Fruit fly (Drosophila melanogaster) whole organism, embryonic: ENCODE data around the gene Fas1.

ENCODE experiments used
- Adf1 ChIP-seq: fragments of 200-800 bp; sonication (Bioruptor generic); IDR thresholded peaks from 2 replicates; pipeline ENCODE4 v1.3.6; 2022; ENCODE audit warnings: missing biosample characterization, missing genetic modification characterization
- CG16813 ChIP-seq: fragments of 200-800 bp; sonication (Bioruptor generic); IDR thresholded peaks from 3 replicates; pipeline ENCODE4 v1.3.6; 2022; ENCODE audit warnings: missing biosample characterization, missing genetic modification characterization; ENCODE audit not compliant: partially characterized antibody
- CG17385 ChIP-seq: fragments of 200-800 bp; sonication (Bioruptor generic); optimal IDR thresholded peaks from 3 replicates; lab custom pipeline; 2018; ENCODE audit warnings: missing biosample characterization, mild to moderate bottlenecking, missing genetic modification characterization
- CG18011 ChIP-seq: fragments of 200-800 bp; sonication (Bioruptor generic); optimal IDR thresholded peaks from 2 replicates; lab custom pipeline; 2017; ENCODE audit warnings: missing biosample characterization, missing genetic modification characterization, mild to moderate bottlenecking, moderate library complexity, missing genotype
- CG34224 ChIP-seq: fragments of 200-800 bp; sonication (Bioruptor generic); IDR thresholded peaks from 3 replicates; pipeline ENCODE4 v1.3.6; 2022; ENCODE audit warnings: missing biosample characterization, missing genetic modification characterization; ENCODE audit not compliant: partially characterized antibody
- CG42726 ChIP-seq: fragments of 200-800 bp; sonication (Bioruptor generic); IDR thresholded peaks from 2 replicates; pipeline ENCODE4 v1.3.6; 2022; ENCODE audit warnings: missing biosample characterization, missing genetic modification characterization; ENCODE audit not compliant: partially characterized antibody
- CG4360 ChIP-seq: fragments of 200-800 bp; sonication (Bioruptor generic); IDR thresholded peaks from 2 replicates; pipeline ENCODE4 v1.3.6; 2022; ENCODE audit warnings: missing biosample characterization, missing genetic modification characterization
- CG7928 ChIP-seq: fragments of 200-800 bp; sonication (Bioruptor generic); optimal IDR thresholded peaks from 2 replicates; lab custom pipeline; 2017; ENCODE audit warnings: missing biosample characterization, mild to moderate bottlenecking, missing genetic modification characterization
- CrebB ChIP-seq: fragments of 200-800 bp; sonication (Bioruptor generic); optimal IDR thresholded peaks from 3 replicates; lab custom pipeline; 2018; ENCODE audit warnings: missing biosample characterization, mild to moderate bottlenecking, missing genetic modification characterization
- D ChIP-seq, 2 experiments: fragments of 200-800 bp in 1 of 2; fragments of >200 bp in 1 of 2; sonication (Bioruptor generic) in 1 of 2; optimal IDR thresholded peaks; 2 replicates in 1 of 2; 3 replicates in 1 of 2; lab custom pipeline; 2017; ENCODE audit warnings: mild to moderate bottlenecking in 1 of 2, missing biosample characterization in 1 of 2, missing genetic modification characterization in 1 of 2, missing genetic modification reagents in 1 of 2
- Deaf1 ChIP-seq: fragments of 200-800 bp; optimal IDR thresholded peaks from 3 replicates; lab custom pipeline; 2019; ENCODE audit warnings: missing biosample characterization, mild to moderate bottlenecking, missing genetic modification characterization, moderate library complexity
- H15 ChIP-seq: fragments of 200-800 bp; sonication (Bioruptor generic); IDR thresholded peaks from 3 replicates; pipeline ENCODE4 v1.3.6; 2022; ENCODE audit warnings: missing biosample characterization, missing genetic modification characterization
- MBD-R2 ChIP-seq: fragments of 200-800 bp; sonication (Bioruptor generic); IDR thresholded peaks from 2 replicates; pipeline ENCODE4 v1.3.6; 2022; ENCODE audit warnings: missing biosample characterization, missing genetic modification characterization
- Med ChIP-seq: fragments of 200-800 bp; sonication (Bioruptor generic); peaks from one replicate; lab custom pipeline; 2016; ENCODE audit warnings: missing biosample characterization, missing genetic modification characterization, mild to moderate bottlenecking, inconsistent platforms, moderate library complexity
- Meics ChIP-seq: fragments of 200-800 bp; sonication (Bioruptor generic); optimal IDR thresholded peaks from 2 replicates; lab custom pipeline; 2017; ENCODE audit warnings: missing biosample characterization, mild to moderate bottlenecking, missing genetic modification characterization
- Mrtf ChIP-seq: fragments of 200-800 bp; sonication (Bioruptor generic); IDR thresholded peaks from 3 replicates; pipeline ENCODE4 v1.3.6; 2022; ENCODE audit warnings: missing biosample characterization, missing genetic modification characterization
- Nf-YA ChIP-seq: fragments of 200-800 bp; sonication (Bioruptor generic); IDR thresholded peaks from 2 replicates; pipeline ENCODE4 v1.3.6; 2022; ENCODE audit warnings: missing biosample characterization, missing genetic modification characterization
- Pdp1 ChIP-seq, 2 experiments: fragments of 200-800 bp; sonication (Bioruptor generic); optimal IDR thresholded peaks; 3 replicates each; lab custom pipeline; 2016; ENCODE audit warnings: missing biosample characterization in 2 of 2, missing genetic modification characterization in 2 of 2, mild to moderate bottlenecking in 1 of 2, moderate library complexity in 1 of 2
- TFAM ChIP-seq: fragments of 200-800 bp; sonication (Bioruptor generic); optimal IDR thresholded peaks from 2 replicates; lab custom pipeline; 2017; ENCODE audit warnings: missing biosample characterization, missing genetic modification characterization, inconsistent platforms
- az2 ChIP-seq: fragments of 200-800 bp; sonication (Bioruptor generic); optimal IDR thresholded peaks from 3 replicates; lab custom pipeline; 2016; ENCODE audit warnings: missing biosample characterization, missing genetic modification characterization
- bowl ChIP-seq: fragments of 200-800 bp; sonication (Bioruptor generic); IDR thresholded peaks from 2 replicates; pipeline ENCODE4 v1.3.6; 2022; ENCODE audit warnings: missing biosample characterization, missing genetic modification characterization
- cg ChIP-seq: fragments of 200-800 bp; sonication (Bioruptor generic); optimal IDR thresholded peaks from 3 replicates; lab custom pipeline; 2019; ENCODE audit warnings: missing biosample characterization, mild to moderate bottlenecking, missing genetic modification characterization, moderate library complexity
- chinmo ChIP-seq: fragments of 200-800 bp; sonication (Bioruptor generic); IDR thresholded peaks from 4 replicates; pipeline ENCODE4 v1.3.6; 2022; ENCODE audit warnings: missing biosample characterization, missing genetic modification characterization; ENCODE audit not compliant: partially characterized antibody
- ci ChIP-seq: fragments of 200-800 bp; sonication (Bioruptor generic); IDR thresholded peaks from 3 replicates; pipeline ENCODE4 v1.3.6; 2022; ENCODE audit warnings: missing biosample characterization, missing genetic modification characterization
- croc ChIP-seq: fragments of 200-800 bp; sonication (Bioruptor generic); conservative IDR thresholded peaks from 3 replicates; pipeline ENCODE4 v1.3.6; 2022; ENCODE audit warnings: missing biosample characterization, missing genetic modification characterization
- crol ChIP-seq: fragments of 200-800 bp; sonication (Bioruptor generic); IDR thresholded peaks from 2 replicates; pipeline ENCODE4 v1.3.6; 2022; ENCODE audit warnings: missing biosample characterization, missing genetic modification characterization
- ftz-f1 ChIP-seq: fragments of 200-800 bp; sonication (Bioruptor generic); optimal IDR thresholded peaks from 2 replicates; lab custom pipeline; 2016; ENCODE audit warnings: missing biosample characterization, missing genetic modification characterization
- fu2 ChIP-seq: fragments of 200-800 bp; sonication (Bioruptor generic); optimal IDR thresholded peaks from 2 replicates; lab custom pipeline; 2016; ENCODE audit warnings: missing biosample characterization, missing genetic modification characterization
- grn ChIP-seq: fragments of 200-800 bp; sonication (Bioruptor generic); optimal IDR thresholded peaks from 3 replicates; lab custom pipeline; 2017; ENCODE audit warnings: missing biosample characterization, missing genetic modification characterization
- gro ChIP-seq: fragments of 200-800 bp; sonication (Bioruptor generic); optimal IDR thresholded peaks from 2 replicates; lab custom pipeline; 2016; ENCODE audit warnings: missing biosample characterization, missing genetic modification characterization
- onecut ChIP-seq: fragments of 200-800 bp; sonication (Bioruptor generic); IDR thresholded peaks from 2 replicates; pipeline ENCODE4 v1.3.6; 2022; ENCODE audit warnings: missing biosample characterization, missing genetic modification characterization
- row ChIP-seq: fragments of 200-800 bp; sonication (Bioruptor generic); IDR thresholded peaks from 3 replicates; pipeline ENCODE4 v1.3.6; 2022; ENCODE audit warnings: missing biosample characterization, missing genetic modification characterization
- schlank ChIP-seq: fragments of 200-800 bp; sonication (Bioruptor generic); optimal IDR thresholded peaks from 2 replicates; lab custom pipeline; 2018; ENCODE audit warnings: missing biosample characterization, mild to moderate bottlenecking, missing genetic modification characterization
- scrt ChIP-seq: fragments of 200-800 bp; sonication (Bioruptor generic); optimal IDR thresholded peaks from 2 replicates; lab custom pipeline; 2018; ENCODE audit warnings: missing biosample characterization, mild to moderate bottlenecking, missing genetic modification characterization, moderate library complexity
- sens ChIP-seq: fragments of 200-800 bp; sonication (Bioruptor generic); peaks from one replicate; lab custom pipeline; 2016; ENCODE audit warnings: missing biosample characterization, missing genetic modification characterization
- sob ChIP-seq: fragments of 200-800 bp; sonication (Bioruptor generic); IDR thresholded peaks from 2 replicates; pipeline ENCODE4 v1.3.6; 2022; ENCODE audit warnings: missing biosample characterization, missing genetic modification characterization
- sqz ChIP-seq: fragments of 200-800 bp; sonication (Bioruptor generic); optimal IDR thresholded peaks from 3 replicates; lab custom pipeline; 2018; ENCODE audit warnings: missing biosample characterization, mild to moderate bottlenecking, missing genetic modification characterization
- sug ChIP-seq: fragments of 200-800 bp; optimal IDR thresholded peaks from 2 replicates; lab custom pipeline; 2019; ENCODE audit warnings: missing biosample characterization, mild to moderate bottlenecking, missing genetic modification characterization, moderate library complexity
- vvl ChIP-seq: fragments of 200-800 bp; sonication (Bioruptor generic); IDR thresholded peaks from 2 replicates; pipeline ENCODE4 v1.3.6; 2022; ENCODE audit warnings: missing biosample characterization, missing genetic modification characterization
- wek ChIP-seq: fragments of 200-800 bp; sonication (Bioruptor generic); optimal IDR thresholded peaks from 3 replicates; lab custom pipeline; 2018; ENCODE audit warnings: missing biosample characterization, mild to moderate bottlenecking, missing genetic modification characterization, moderate library complexity

The Fas1 gene

DNA sequence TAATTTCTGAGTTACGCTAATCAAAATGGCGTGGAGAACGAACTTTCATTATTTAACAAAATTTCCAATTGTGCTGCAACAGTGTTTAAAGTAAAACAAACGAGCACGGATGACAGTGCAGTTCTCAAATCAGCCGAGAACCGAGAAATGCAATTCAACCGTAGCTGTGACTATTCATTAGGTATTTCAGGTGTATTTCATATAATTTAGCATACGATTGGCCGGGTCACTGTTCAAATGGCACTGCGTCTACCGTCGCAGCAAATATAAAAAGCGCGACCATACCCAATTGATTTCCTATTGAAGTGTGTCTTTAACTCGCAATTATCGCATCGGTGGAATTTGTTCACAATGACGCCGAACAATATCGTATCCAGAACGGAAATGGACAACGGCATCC is 4.6 kb upstream of the Fas1 start, which contains the start of gene CG14893:
Gene CG14893, plus strand, starts transcription at position 301 of the 400 bp plus-strand sequence.
- TF ChIP-seq CG7928 (no peak), croc (GFP tag; lab: Robert Waterston, UW) (no peak)

dm6 chr3R:16624371-16624749 is 678 bp upstream of the Fas1 start, which contains the start of gene Ccdc114:
TSS of gene Ccdc114 (minus strand) at chr3R:16624717.
- no peak for TF ChIP-seq CG42726 (GFP tag; lab: Robert Waterston, UW)
- TF ChIP-seq sens (GFP tag; lab: Kevin White, UChicago), result peak; percentile 54
- TF ChIP-seq D (optimal IDR thresholded peaks at IDR 0.05; lab: Kevin White, UChicago), result peak; percentile 2
- no peak for TF ChIP-seq D (GFP tag; optimal IDR thresholded peaks at IDR 0.05; lab: Kevin White, UChicago)

DNA sequence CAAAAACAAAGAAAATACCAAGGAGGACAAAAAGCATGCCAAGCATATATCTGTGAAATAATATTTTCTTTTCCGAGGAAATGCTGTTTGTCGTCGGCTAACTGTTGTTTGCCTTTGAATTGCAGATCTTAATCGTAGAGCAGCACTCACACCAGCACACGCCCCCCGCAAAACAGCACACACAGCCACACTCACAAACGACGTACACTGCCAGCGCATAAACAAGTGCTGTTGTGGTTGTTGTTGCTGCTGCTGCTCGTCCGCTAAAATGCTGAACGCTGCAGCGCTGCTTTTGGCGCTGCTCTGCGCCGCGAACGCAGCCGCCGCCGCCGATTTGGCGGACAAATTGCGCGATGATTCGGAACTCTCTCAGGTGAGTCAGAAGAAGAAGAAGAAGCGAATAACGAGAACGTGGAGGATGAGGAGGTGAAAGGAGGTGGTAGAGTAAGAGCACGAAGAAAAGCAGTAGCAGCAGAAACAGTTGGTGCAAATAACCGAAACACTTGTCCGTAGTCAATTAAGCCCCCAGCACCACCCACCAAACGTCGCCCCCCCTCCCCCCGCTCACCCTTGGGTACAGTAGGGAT is 899 bp downstream of the Fas1 start:
- TF ChIP-seq wek, result no peak
- TF ChIP-seq grn, result peak; percentile 32
- 0 out of 3 replicates have a peak, but pooled peaks have one; percentile 24 for TF ChIP-seq CG34224
- peak; percentile 6; the same call in 1 of the 3 replicates for TF ChIP-seq row
- TF ChIP-seq Adf1 (GFP tag; lab: Robert Waterston, UW), result peak; percentile 85
- peak; percentile 27 for TF ChIP-seq CrebB (tag; lab: Kevin White, UChicago)
- 0 out of 3 replicates have a peak, but pooled peaks have one; percentile 27 for TF ChIP-seq ci (GFP tag; lab: Robert Waterston, UW)
- no peak for TF ChIP-seq scrt (GFP tag; lab: Kevin White, UChicago)
- TF ChIP-seq schlank, result no peak
- TF ChIP-seq fu2, result no peak
- TF ChIP-seq CG18011 (GFP tag; lab: Kevin White, UChicago), result peak; percentile 21
- TF ChIP-seq Mrtf (GFP tag; lab: Robert Waterston, UW), result no peak
- peak; percentile 72 for TF ChIP-seq Med (GFP tag; lab: Kevin White, UChicago)
- peak; percentile 54; the same call in 1 of the 2 replicates for TF ChIP-seq crol (GFP tag; lab: Robert Waterston, UW)
- peak; percentile 77; the same call in 1 of the 4 replicates for TF ChIP-seq chinmo (GFP tag; lab: Robert Waterston, UW)
- TF ChIP-seq sob (GFP tag; lab: Robert Waterston, UW), result 0 out of 2 replicates have a peak, but pooled peaks have one; percentile 5
- peak; percentile 3 for TF ChIP-seq sug (tag; lab: Kevin White, UChicago)
- no peak for TF ChIP-seq gro
- TF ChIP-seq CG4360, result peak; percentile 82
- TF ChIP-seq cg, result peak; percentile 57
- 0 out of 3 replicates have a peak, but pooled peaks have one; percentile 29 for TF ChIP-seq H15 (GFP tag; lab: Robert Waterston, UW)
- peak; percentile 68 for TF ChIP-seq CG17385 (GFP tag; lab: Kevin White, UChicago)
- TF ChIP-seq CG16813 (GFP tag; lab: Robert Waterston, UW), result 0 out of 3 replicates have a peak, but pooled peaks have one; percentile 16
- no peak for TF ChIP-seq TFAM (GFP tag; lab: Kevin White, UChicago)
- TF ChIP-seq bowl (GFP tag; lab: Robert Waterston, UW), result no peak

DNA sequence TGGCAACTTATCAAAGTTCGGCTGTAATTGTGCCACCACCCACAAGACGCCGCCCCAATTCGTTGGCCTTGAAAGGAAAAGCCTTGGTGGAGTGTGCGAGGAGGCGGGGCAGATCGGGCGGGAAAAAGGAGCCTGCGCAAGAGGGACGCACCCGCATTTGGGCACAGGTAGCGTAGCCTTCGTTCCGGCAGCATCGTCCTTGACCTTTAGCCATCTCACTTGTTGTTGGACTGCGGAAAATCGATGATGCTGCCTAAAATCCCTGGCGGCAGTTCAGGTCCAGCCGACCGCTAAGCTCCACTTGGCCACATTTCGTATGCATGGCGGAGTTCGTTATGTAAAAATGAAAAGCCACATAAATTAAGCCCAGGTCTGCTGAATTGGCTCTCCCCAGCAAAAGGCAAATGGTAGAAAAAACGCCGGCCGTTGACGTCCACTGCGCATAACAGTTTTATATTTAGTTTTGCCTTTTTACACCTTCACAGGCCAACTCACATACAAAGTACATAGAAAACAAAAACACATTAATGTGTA is 1.9 kb downstream of the Fas1 start:
- peak; percentile 65; the same call in 1 of the 2 replicates for TF ChIP-seq vvl
- TF ChIP-seq Nf-YA (GFP tag; lab: Robert Waterston, UW), result 0 out of 2 replicates have a peak, but pooled peaks have one; percentile 36
- TF ChIP-seq scrt (GFP tag; lab: Kevin White, UChicago), result peak; percentile 62
- TF ChIP-seq Pdp1 (GFP tag; optimal IDR thresholded peaks at IDR 0.05; lab: Kevin White, UChicago), result peak in 1 of 2 experiments; percentile 24
- no peak for TF ChIP-seq Deaf1
- TF ChIP-seq onecut (GFP tag; lab: Robert Waterston, UW), result peak; percentile 82
- peak; percentile 20; the same call in 1 of the 2 replicates for TF ChIP-seq MBD-R2 (GFP tag; lab: Robert Waterston, UW)
- peak; percentile 8 for TF ChIP-seq sqz (GFP tag; lab: Kevin White, UChicago)
- TF ChIP-seq chinmo (GFP tag; lab: Robert Waterston, UW), result 0 out of 4 replicates have a peak, but pooled peaks have one; percentile 56
- TF ChIP-seq az2, result no peak
- TF ChIP-seq Meics (GFP tag; lab: Kevin White, UChicago), result no peak
- 0 out of 2 replicates have a peak, but pooled peaks have one; percentile 19 for TF ChIP-seq Adf1 (GFP tag; lab: Robert Waterston, UW)
- peak; percentile 85 for TF ChIP-seq ftz-f1 (GFP tag; lab: Kevin White, UChicago)
